Worm (Caenorhabditis elegans) whole organism, early embryonic: Measurements from ENCODE around the gene R07H5.9.

Source experiments
- aly-1 ChIP-seq: sonication (generic microtip); optimal IDR thresholded peaks from 2 replicates; lab custom pipeline; 2016; ENCODE audit warnings: missing genetic modification characterization, missing compliant biosample characterization
- ama-1 ChIP-seq: fragments of 150-350 bp; optimal IDR thresholded peaks from 2 replicates; lab custom pipeline; 2014
- ceh-13 ChIP-seq: fragments of 200-800 bp; sonication (Bioruptor generic); optimal IDR thresholded peaks from 2 replicates; lab custom pipeline; 2018; ENCODE audit warnings: mild to moderate bottlenecking, missing genetic modification characterization, missing compliant biosample characterization
- ceh-36 ChIP-seq: sonication (generic microtip); optimal IDR thresholded peaks from 2 replicates; lab custom pipeline; 2016; ENCODE audit warnings: missing genetic modification characterization, inconsistent platforms, missing compliant biosample characterization
- flt-1 ChIP-seq: fragments of 200-800 bp; sonication (Bioruptor generic); IDR thresholded peaks from 2 replicates; pipeline ENCODE4 v1.3.6; 2022; ENCODE audit warnings: missing genetic modification characterization, missing compliant biosample characterization
- hmg-4 ChIP-seq: fragments of 200-800 bp; sonication (Bioruptor generic); optimal IDR thresholded peaks from 2 replicates; lab custom pipeline; 2018; ENCODE audit warnings: mild to moderate bottlenecking, missing genetic modification characterization, missing compliant biosample characterization
- hnd-1 ChIP-seq: sonication (generic microtip); optimal IDR thresholded peaks from 2 replicates; lab custom pipeline; 2016; ENCODE audit warnings: missing genetic modification characterization, missing compliant biosample characterization
- scrt-1 ChIP-seq: fragments of 200-800 bp; sonication (Bioruptor generic); IDR thresholded peaks from 2 replicates; pipeline ENCODE4 v1.3.6; 2022; ENCODE audit warnings: missing genetic modification characterization, missing compliant biosample characterization
- sea-1 ChIP-seq: fragments of 200-800 bp; sonication (Bioruptor generic); conservative IDR thresholded peaks from 2 replicates; pipeline ENCODE4 v1.3.6; 2022; ENCODE audit warnings: missing genetic modification characterization, missing compliant biosample characterization
- tra-4 ChIP-seq: sonication (generic microtip); optimal IDR thresholded peaks from 2 replicates; lab custom pipeline; 2017; ENCODE audit warnings: missing genetic modification characterization, missing compliant biosample characterization

DNA sequence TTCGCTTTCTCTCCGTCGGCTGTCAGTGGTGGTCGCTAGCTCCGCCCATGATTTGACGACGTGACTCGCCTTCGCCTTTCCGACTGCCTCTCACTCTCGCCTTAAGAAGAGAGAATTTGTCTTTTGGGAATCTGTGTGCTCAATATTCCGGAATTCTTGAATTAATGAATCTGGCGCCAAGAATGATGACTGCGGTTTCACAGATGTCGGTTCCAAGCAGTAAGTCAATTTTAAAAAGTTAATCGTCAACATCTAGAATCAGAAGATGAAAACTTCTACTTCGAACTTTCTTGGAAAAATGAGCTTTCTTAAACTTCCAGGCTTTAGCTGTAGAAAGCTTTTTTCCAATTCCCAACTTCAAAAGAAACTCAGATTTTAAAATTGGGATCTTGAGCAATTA is 37.6 kb upstream of the R07H5.9 start, which contains the start of gene nhr-67:
- no peak for TF ChIP-seq ceh-13 (GFP tag; lab: Kevin White, UChicago)
- no peak for TF ChIP-seq scrt-1
- TF ChIP-seq hmg-4 (GFP tag; lab: Kevin White, UChicago), result no peak
- TF ChIP-seq tra-4 (tag; lab: Kevin White, UChicago), result no peak
- TF ChIP-seq flt-1 (GFP tag; lab: Robert Waterston, UW), result no peak
- no peak for TF ChIP-seq ama-1 (lab: Kevin White, UChicago)
- TF ChIP-seq aly-1, result no peak
- TF ChIP-seq ceh-36 (tag; lab: Kevin White, UChicago), result no peak
- no peak for TF ChIP-seq sea-1
- no peak for TF ChIP-seq hnd-1 (tag; lab: Kevin White, UChicago)
